Worm (Caenorhabditis elegans): ENCODE data around the gene pssy-1.

- TF ChIP-seq ref-1 (GFP tag; conservative IDR thresholded peaks at IDR 0.05): no peak
- no peak for TF ChIP-seq T22C8.4 (GFP tag; IDR thresholded peaks at IDR 0.05)
- peak; percentile 24 for TF ChIP-seq med-1 (GFP tag; optimal IDR thresholded peaks at IDR 0.05; ENCODE audit: insufficient read depth)
- no peak for TF ChIP-seq tab-1 (GFP tag; IDR thresholded peaks at IDR 0.05)
- no peak for TF ChIP-seq klf-2 (GFP tag; conservative IDR thresholded peaks at IDR 0.05)
- peak; percentile 79 for TF ChIP-seq flt-1 (GFP tag; IDR thresholded peaks at IDR 0.05)
- TF ChIP-seq ztf-29 (GFP tag; IDR thresholded peaks at IDR 0.05): no peak
- peak; percentile 64; the same call in 1 of the 2 replicates for TF ChIP-seq ztf-23 (GFP tag; IDR thresholded peaks at IDR 0.05)
- peak; percentile 60 for TF ChIP-seq cog-1 (tag; optimal IDR thresholded peaks at IDR 0.05)
These were observed 33.1 kb upstream of the pssy-1 start, which contains the start of gene tsp-21 for ce11 chrX:9932226-9932773.

Data from whole organism, midembryonic.